Fruit fly (Drosophila melanogaster) whole organism, adult: ENCODE measurements around the gene bor.

Experiments
- CG11617 ChIP-seq: fragments of 200-800 bp; sonication (Bioruptor generic); optimal IDR thresholded peaks from 2 replicates; lab custom pipeline; 2017; ENCODE audit warnings: mild to moderate bottlenecking, missing biosample characterization, missing genetic modification reagents, missing genetic modification characterization
- CG12768 ChIP-seq: fragments of 200-800 bp; sonication (Bioruptor generic); optimal IDR thresholded peaks from 2 replicates; lab custom pipeline; 2017; ENCODE audit warnings: missing biosample characterization, missing genetic modification characterization, mild to moderate bottlenecking, moderate library complexity, missing genetic modification reagents
- CG14711 ChIP-seq: fragments of 200-800 bp; sonication (Bioruptor generic); optimal IDR thresholded peaks from 2 replicates; lab custom pipeline; 2018; ENCODE audit warnings: missing biosample characterization, mild to moderate bottlenecking, missing genetic modification characterization, moderate library complexity
- CG1620 ChIP-seq: fragments of 200-800 bp; sonication (Bioruptor generic); optimal IDR thresholded peaks from 2 replicates; lab custom pipeline; 2016; ENCODE audit warnings: missing biosample characterization, missing genetic modification characterization
- CG33017 ChIP-seq: fragments of 200-800 bp; sonication (Bioruptor generic); optimal IDR thresholded peaks from 2 replicates; lab custom pipeline; 2018; ENCODE audit warnings: missing biosample characterization, mild to moderate bottlenecking, missing genetic modification characterization, moderate library complexity
- CG5204 ChIP-seq: fragments of 200-800 bp; sonication (Bioruptor generic); optimal IDR thresholded peaks from 2 replicates; lab custom pipeline; 2016; ENCODE audit warnings: missing biosample characterization, missing genetic modification characterization
- CG7045 ChIP-seq: fragments of 200-800 bp; sonication (Bioruptor generic); optimal IDR thresholded peaks from 2 replicates; lab custom pipeline; 2017; ENCODE audit warnings: missing biosample characterization, mild to moderate bottlenecking, missing genetic modification characterization
- CG7101 ChIP-seq: fragments of 200-800 bp; sonication (Bioruptor generic); optimal IDR thresholded peaks from 2 replicates; lab custom pipeline; 2018; ENCODE audit warnings: missing biosample characterization, mild to moderate bottlenecking, missing genetic modification characterization, moderate library complexity
- Clk ChIP-seq: fragments of 200-800 bp; sonication (Bioruptor generic); optimal IDR thresholded peaks from 2 replicates; lab custom pipeline; 2017; ENCODE audit warnings: missing biosample characterization, missing genetic modification characterization
- Crg-1 ChIP-seq: fragments of 200-800 bp; sonication (Bioruptor generic); optimal IDR thresholded peaks from 2 replicates; lab custom pipeline; 2016; ENCODE audit warnings: missing biosample characterization, missing genetic modification characterization
- Hr96 ChIP-seq: fragments of 200-800 bp; sonication (Bioruptor generic); optimal IDR thresholded peaks from 2 replicates; lab custom pipeline; 2016; ENCODE audit warnings: missing biosample characterization, missing genetic modification characterization
- Mnt ChIP-seq: fragments of 200-800 bp; sonication (Bioruptor generic); optimal IDR thresholded peaks from 2 replicates; lab custom pipeline; 2016; ENCODE audit warnings: missing biosample characterization, mild to moderate bottlenecking, missing genetic modification characterization
- bab1 ChIP-seq: fragments of 200-800 bp; sonication (Bioruptor generic); optimal IDR thresholded peaks from 3 replicates; lab custom pipeline; 2019; ENCODE audit warnings: missing biosample characterization, mild to moderate bottlenecking, missing genetic modification characterization, moderate library complexity
- cic ChIP-seq: fragments of 200-800 bp; sonication (Bioruptor generic); optimal IDR thresholded peaks from 2 replicates; lab custom pipeline; 2017; ENCODE audit warnings: missing biosample characterization, mild to moderate bottlenecking, missing genetic modification characterization, moderate library complexity
- cnc ChIP-seq, 2 experiments: fragments of >200 bp; optimal IDR thresholded peaks; 2 replicates each; lab custom pipeline; 2017
- kay ChIP-seq: fragments of 200-800 bp; sonication (Bioruptor generic); peaks from one replicate; lab custom pipeline; 2016; ENCODE audit warnings: missing biosample characterization, missing genetic modification characterization, borderline replicate concordance
- ovo ChIP-seq: fragments of 200-800 bp; sonication (Bioruptor generic); optimal IDR thresholded peaks from 2 replicates; lab custom pipeline; 2016; ENCODE audit warnings: missing biosample characterization, missing genetic modification characterization
- pad ChIP-seq: fragments of 200-800 bp; sonication (Bioruptor generic); optimal IDR thresholded peaks from 3 replicates; lab custom pipeline; 2017; ENCODE audit warnings: missing biosample characterization, missing genetic modification characterization, mild to moderate bottlenecking, moderate library complexity, missing genetic modification reagents
- tj ChIP-seq: fragments of 200-800 bp; sonication (Bioruptor generic); optimal IDR thresholded peaks from 3 replicates; lab custom pipeline; 2017; ENCODE audit warnings: missing biosample characterization, mild to moderate bottlenecking, missing genetic modification characterization, moderate library complexity
- toe ChIP-seq: fragments of 200-800 bp; sonication (Bioruptor generic); optimal IDR thresholded peaks from 2 replicates; lab custom pipeline; 2016; ENCODE audit warnings: missing biosample characterization, missing genetic modification characterization

The bor gene

DNA sequence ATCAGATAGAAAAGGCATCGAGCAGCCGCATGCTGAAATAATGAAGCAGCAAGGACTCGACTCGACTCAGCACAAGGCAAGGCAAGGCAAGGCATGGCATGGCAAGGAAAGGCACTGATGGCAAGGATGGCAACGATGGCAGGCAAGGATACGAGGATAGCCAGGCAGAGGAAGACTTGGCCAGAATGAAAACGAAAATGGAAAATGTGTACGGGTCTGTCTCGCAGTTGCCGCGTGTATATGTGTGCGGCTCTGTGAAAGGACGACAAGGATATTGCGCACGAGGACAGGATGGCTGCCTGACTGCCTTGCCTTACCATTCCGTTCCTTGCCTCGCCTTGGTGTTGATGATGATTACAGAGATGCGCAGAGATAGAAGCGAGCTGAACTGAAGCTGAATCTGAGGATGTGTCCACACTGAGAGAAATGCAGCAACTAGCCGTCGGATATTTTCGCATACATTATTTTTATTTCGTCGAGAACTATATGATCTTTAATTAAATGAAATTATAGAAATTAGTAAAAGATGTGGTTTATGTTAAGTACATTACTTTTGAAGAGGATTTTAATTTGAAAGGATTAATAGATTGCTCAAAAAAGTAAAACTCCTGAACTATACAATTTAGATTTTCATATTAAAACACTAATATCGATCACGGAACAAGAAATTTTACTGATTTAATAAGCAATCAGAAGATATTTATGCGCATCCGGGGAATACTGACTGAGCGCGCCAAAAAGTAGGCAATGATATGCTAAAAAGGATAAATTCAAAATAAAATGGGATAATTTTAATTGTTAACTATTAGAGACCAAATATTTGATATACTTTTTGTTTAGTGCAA lies 49.2 kb downstream of the bor start:
- TF ChIP-seq pad (no peak), cnc (optimal IDR thresholded peaks at IDR 0.05; lab: Kevin White, UChicago) (no peak), toe (GFP tag; lab: Kevin White, UChicago) (peak; percentile 41), CG7101 (tag; lab: Kevin White, UChicago) (no peak), tj (GFP tag; lab: Kevin White, UChicago) (no peak), Mnt (GFP tag; lab: Kevin White, UChicago) (no peak), kay (peak; percentile 70), Clk (GFP tag; lab: Kevin White, UChicago) (no peak), Hr96 (GFP tag; lab: Kevin White, UChicago) (no peak), Crg-1 (GFP tag; lab: Kevin White, UChicago) (no peak), CG33017 (tag; lab: Kevin White, UChicago) (no peak), CG11617 (GFP tag; lab: Kevin White, UChicago) (no peak), CG1620 (no peak)

DNA sequence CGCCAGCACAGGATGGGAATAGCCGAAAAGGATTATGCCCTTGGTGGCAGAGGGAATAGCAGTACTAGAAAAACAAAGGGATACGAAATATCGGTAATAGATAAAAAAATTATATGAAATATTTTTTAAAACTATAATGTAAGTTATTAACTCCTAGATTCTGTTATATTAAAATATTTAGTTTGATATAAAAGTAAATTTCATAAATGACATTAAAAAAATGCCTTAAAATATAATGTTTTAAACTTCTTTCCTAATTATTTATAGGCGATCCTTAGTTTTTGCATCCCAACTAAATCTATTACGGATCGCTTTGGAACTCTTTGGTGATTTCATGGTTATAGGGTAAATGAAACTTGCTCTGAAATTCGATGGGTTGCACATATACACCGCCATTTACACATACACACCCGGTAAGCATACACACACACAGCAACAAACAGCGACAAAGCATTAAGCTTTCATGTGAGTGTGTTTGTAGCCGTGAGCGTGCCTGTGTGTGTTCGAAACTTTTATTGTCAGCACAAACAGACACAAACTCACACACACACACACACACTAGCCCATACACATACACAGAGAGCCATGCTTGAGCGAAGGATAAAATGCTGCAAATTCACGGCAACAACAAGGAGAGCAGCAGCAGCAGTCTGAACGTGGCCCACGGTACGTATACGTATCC lies 50.0 kb downstream of the bor start:
- TF ChIP-seq kay (peak; percentile 56), Crg-1 (GFP tag; lab: Kevin White, UChicago) (no peak)

DNA sequence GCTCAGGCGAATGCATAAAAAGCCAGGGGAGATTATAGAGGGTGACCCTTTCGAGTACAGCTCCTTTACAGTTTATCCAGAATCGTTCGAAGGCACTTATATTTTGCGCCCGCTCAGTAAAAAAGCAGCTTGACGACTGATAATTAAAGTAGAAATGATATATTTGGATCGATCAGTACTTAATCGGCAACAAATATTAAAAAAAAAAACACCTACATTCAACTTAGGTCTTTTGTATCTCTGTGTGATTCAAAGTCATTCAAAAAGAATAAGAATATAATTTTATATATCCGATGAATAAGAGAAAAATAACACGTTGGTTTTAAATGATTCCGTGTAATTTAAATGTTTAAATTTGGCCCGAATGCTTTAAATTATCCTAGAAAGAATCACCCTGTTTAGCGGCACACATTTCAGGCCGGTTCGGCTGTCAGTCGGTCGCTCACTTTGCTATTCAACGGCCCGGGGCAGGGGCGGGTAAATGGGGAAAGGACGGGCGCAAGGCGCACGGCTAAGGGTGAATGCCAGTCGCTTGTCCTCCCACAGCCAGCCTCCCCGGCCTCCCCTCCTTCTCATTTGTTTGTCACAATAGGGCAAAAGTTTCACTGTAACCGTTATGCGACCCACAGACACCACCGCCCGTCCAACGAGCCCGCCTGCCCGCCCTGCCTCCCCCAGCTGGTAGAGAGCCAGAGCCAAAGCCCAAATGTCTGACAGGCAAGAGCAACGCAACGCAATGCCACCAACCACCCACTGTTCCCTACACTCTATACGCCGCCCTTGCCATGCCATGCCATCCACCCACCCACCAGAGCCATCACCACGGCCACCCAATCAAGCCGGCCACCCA lies 50.8 kb downstream of the bor start:
- TF ChIP-seq CG11617 (GFP tag; lab: Kevin White, UChicago) (peak; percentile 14), kay (no peak), Hr96 (GFP tag; lab: Kevin White, UChicago) (no peak), ovo (GFP tag; lab: Kevin White, UChicago) (no peak), Mnt (GFP tag; lab: Kevin White, UChicago) (no peak), CG7045 (peak; percentile 35), CG12768 (GFP tag; lab: Kevin White, UChicago) (peak; percentile 67), CG14711 (tag; lab: Kevin White, UChicago) (peak; percentile 22), CG7101 (tag; lab: Kevin White, UChicago) (no peak), CG5204 (GFP tag; lab: Kevin White, UChicago) (peak; percentile 28), tj (GFP tag; lab: Kevin White, UChicago) (no peak), toe (GFP tag; lab: Kevin White, UChicago) (peak; percentile 22), cnc (optimal IDR thresholded peaks at IDR 0.05; lab: Kevin White, UChicago) (no peak), CG33017 (tag; lab: Kevin White, UChicago) (no peak), cic (GFP tag; lab: Kevin White, UChicago) (no peak), Clk (GFP tag; lab: Kevin White, UChicago) (peak; percentile 15), bab1 (no peak), pad (no peak), CG1620 (no peak), Crg-1 (GFP tag; lab: Kevin White, UChicago) (no peak)

DNA sequence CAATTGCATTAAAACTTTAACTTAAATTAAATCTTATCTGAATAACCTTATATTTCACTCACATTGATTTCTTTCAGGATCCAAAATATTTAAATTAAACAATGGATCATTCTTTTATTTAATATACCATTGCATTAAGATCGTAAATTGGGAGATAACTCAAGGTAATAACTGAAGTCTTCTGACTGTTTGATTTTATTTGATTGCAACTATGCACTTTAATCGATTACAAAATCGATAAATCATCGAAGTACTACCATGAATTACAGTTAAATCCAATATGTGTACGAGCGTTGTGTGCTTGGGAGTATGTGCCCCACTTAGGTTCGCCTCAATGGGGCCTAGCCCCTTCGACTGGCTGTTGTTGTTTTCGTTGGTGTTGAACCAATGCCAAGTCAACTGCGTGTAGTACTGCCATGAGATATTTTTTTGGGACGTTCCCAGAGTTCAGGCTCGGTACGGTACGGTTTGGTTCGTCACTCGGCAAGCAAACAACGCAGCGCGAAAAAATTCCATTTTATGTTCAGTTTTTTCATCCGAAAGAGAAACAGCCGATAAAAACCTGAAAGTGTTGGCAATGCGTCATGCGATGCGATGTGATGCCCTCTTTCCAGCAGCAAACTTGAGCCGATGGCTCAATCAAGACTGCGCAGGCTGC lies 51.9 kb downstream of the bor start:
- TF ChIP-seq pad (no peak), CG14711 (tag; lab: Kevin White, UChicago) (no peak), kay (no peak), Hr96 (GFP tag; lab: Kevin White, UChicago) (no peak), CG7101 (tag; lab: Kevin White, UChicago) (no peak), CG33017 (tag; lab: Kevin White, UChicago) (no peak), Crg-1 (GFP tag; lab: Kevin White, UChicago) (no peak), ovo (GFP tag; lab: Kevin White, UChicago) (no peak), Clk (GFP tag; lab: Kevin White, UChicago) (no peak), cnc (optimal IDR thresholded peaks at IDR 0.05; lab: Kevin White, UChicago) (no peak), CG7045 (no peak), CG5204 (GFP tag; lab: Kevin White, UChicago) (no peak), Mnt (GFP tag; lab: Kevin White, UChicago) (no peak), tj (GFP tag; lab: Kevin White, UChicago) (no peak), CG1620 (no peak), toe (GFP tag; lab: Kevin White, UChicago) (no peak), CG11617 (GFP tag; lab: Kevin White, UChicago) (no peak)
